Fruit fly (Drosophila melanogaster) S2 (cell line): ENCODE results near the gene CG33322.

ENCODE experiments used
- CG8478 ChIP-seq: fragments of >200 bp; optimal IDR thresholded peaks from 2 replicates; lab custom pipeline; 2018
- CTCF ChIP-seq, 2 experiments: fragments of >200 bp; optimal IDR thresholded peaks; 2 replicates each; lab custom pipeline; 2018

DNA sequence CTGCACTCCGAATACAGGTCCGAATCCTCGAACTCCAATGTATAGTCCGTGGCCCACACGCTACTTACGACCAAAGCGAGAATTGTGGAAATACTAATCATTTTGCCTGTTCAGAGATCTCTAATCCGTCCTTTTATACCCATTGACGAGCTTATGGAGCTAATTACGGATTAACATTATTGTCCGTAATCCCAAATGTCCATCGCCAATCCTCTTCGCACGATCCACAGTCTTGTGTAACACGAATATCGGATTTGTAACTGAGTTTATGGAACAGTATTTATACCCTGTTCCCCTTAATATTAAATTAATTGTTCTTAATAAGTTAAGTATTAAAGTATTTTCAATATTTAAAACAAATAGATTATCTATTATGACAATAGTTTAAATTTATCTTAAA is 2.4 kb upstream of the CG33322 start, which contains the start of gene CheB38a:
- TF ChIP-seq CG8478: no peak
- TF ChIP-seq CTCF (optimal IDR thresholded peaks at IDR 0.05; lab: Kevin White, UChicago): no peak
